Worm (Caenorhabditis elegans) whole organism, mixed stage, embryonic: ENCODE results near the gene pigc-1.

Experiments used
- M03D4.4 ChIP-seq: sonication (generic microtip); optimal IDR thresholded peaks from 2 replicates; lab custom pipeline; 2017; ENCODE audit warnings: mild to moderate bottlenecking, missing genetic modification characterization, missing compliant biosample characterization
- bed-3 ChIP-seq: fragments of 200-800 bp; sonication (Bioruptor generic); optimal IDR thresholded peaks from 3 replicates; lab custom pipeline; 2018; ENCODE audit warnings: mild to moderate bottlenecking, missing genetic modification characterization, moderate library complexity, missing compliant biosample characterization
- blmp-1 ChIP-seq: fragments of 150-350 bp; optimal IDR thresholded peaks from 2 replicates; lab custom pipeline; 2014; ENCODE audit warnings: missing biosample characterization, missing genetic modification characterization
- ceh-43 ChIP-seq: fragments of 200-800 bp; sonication (Bioruptor generic); optimal IDR thresholded peaks from 2 replicates; lab custom pipeline; 2018; ENCODE audit warnings: mild to moderate bottlenecking, missing genetic modification characterization, moderate library complexity, missing compliant biosample characterization
- ces-1 ChIP-seq: fragments of 150-350 bp; optimal IDR thresholded peaks from 2 replicates; lab custom pipeline; 2014; ENCODE audit warnings: missing biosample characterization, missing genetic modification reagents, missing genetic modification characterization
- cnd-1 ChIP-seq: fragments of 200-800 bp; sonication (Bioruptor generic); optimal IDR thresholded peaks from 2 replicates; lab custom pipeline; 2018; ENCODE audit warnings: mild to moderate bottlenecking, missing genetic modification characterization, missing compliant biosample characterization
- elt-1 ChIP-seq: sonication (generic microtip); optimal IDR thresholded peaks from 2 replicates; lab custom pipeline; 2017; ENCODE audit warnings: missing genetic modification characterization, mild to moderate bottlenecking, missing compliant biosample characterization, antibody characterized with exemption, moderate library complexity, borderline replicate concordance; ENCODE audit not compliant: insufficient read depth
- elt-3 ChIP-seq: fragments of 150-350 bp; optimal IDR thresholded peaks from 2 replicates; lab custom pipeline; 2014; ENCODE audit warnings: missing biosample characterization, missing genetic modification characterization
- flh-1 ChIP-seq: fragments of 200-800 bp; sonication (Bioruptor generic); optimal IDR thresholded peaks from 2 replicates; lab custom pipeline; 2018; ENCODE audit warnings: mild to moderate bottlenecking, missing genetic modification characterization, moderate library complexity, missing compliant biosample characterization
- ham-2 ChIP-seq: fragments of 200-800 bp; sonication (Bioruptor generic); optimal IDR thresholded peaks from 2 replicates; lab custom pipeline; 2018; ENCODE audit warnings: mild to moderate bottlenecking, missing genetic modification characterization, missing compliant biosample characterization
- hlh-1 ChIP-seq: fragments of 150-350 bp; optimal IDR thresholded peaks from 2 replicates; lab custom pipeline; 2014; ENCODE audit warnings: missing biosample characterization, missing genetic modification reagents, missing genetic modification characterization
- lin-13 ChIP-seq: fragments of 150-350 bp; optimal IDR thresholded peaks from 2 replicates; lab custom pipeline; 2014; ENCODE audit warnings: missing biosample characterization, missing genetic modification characterization
- lsy-2 ChIP-seq: fragments of 150-350 bp; optimal IDR thresholded peaks from 2 replicates; lab custom pipeline; 2014; ENCODE audit warnings: missing biosample characterization, missing genetic modification characterization
- mab-5 ChIP-seq: fragments of 150-350 bp; optimal IDR thresholded peaks from 2 replicates; lab custom pipeline; 2014; ENCODE audit warnings: missing biosample characterization, missing genetic modification characterization
- mep-1 ChIP-seq: fragments of 150-350 bp; optimal IDR thresholded peaks from 2 replicates; lab custom pipeline; 2017; ENCODE audit warnings: missing biosample characterization, missing genetic modification reagents, missing genetic modification characterization, inconsistent platforms
- mls-2 ChIP-seq: sonication (generic microtip); optimal IDR thresholded peaks from 2 replicates; lab custom pipeline; 2016; ENCODE audit warnings: mild to moderate bottlenecking, missing genetic modification characterization, moderate library complexity, missing compliant biosample characterization
- nhr-237 ChIP-seq: fragments of 150-350 bp; optimal IDR thresholded peaks from 2 replicates; lab custom pipeline; 2014; ENCODE audit warnings: missing biosample characterization, missing genetic modification characterization
- nhr-76 ChIP-seq: sonication (generic microtip); optimal IDR thresholded peaks from 2 replicates; lab custom pipeline; 2017; ENCODE audit warnings: missing biosample characterization, missing genetic modification characterization
- pha-4 ChIP-seq: fragments of 150-350 bp; optimal IDR thresholded peaks from 2 replicates; lab custom pipeline; 2018; ENCODE audit warnings: missing biosample characterization, missing genetic modification reagents, missing genetic modification characterization
- sem-2 ChIP-seq: fragments of 200-800 bp; sonication (Bioruptor generic); optimal IDR thresholded peaks from 2 replicates; lab custom pipeline; 2018; ENCODE audit warnings: mild to moderate bottlenecking, missing genetic modification characterization, missing compliant biosample characterization
- snpc-4 ChIP-seq: fragments of 150-350 bp; optimal IDR thresholded peaks from 2 replicates; lab custom pipeline; 2014; ENCODE audit warnings: missing biosample characterization, missing genetic modification characterization
- sptf-1 ChIP-seq: sonication (generic microtip); optimal IDR thresholded peaks from 2 replicates; lab custom pipeline; 2017; ENCODE audit warnings: mild to moderate bottlenecking, missing genetic modification characterization, moderate library complexity, missing compliant biosample characterization
- tbx-8 ChIP-seq: fragments of 200-800 bp; sonication (Bioruptor generic); optimal IDR thresholded peaks from 2 replicates; lab custom pipeline; 2018; ENCODE audit warnings: mild to moderate bottlenecking, missing genetic modification characterization, moderate library complexity, missing compliant biosample characterization
- unc-120 ChIP-seq: sonication (generic microtip); optimal IDR thresholded peaks from 2 replicates; lab custom pipeline; 2017; ENCODE audit warnings: missing genetic modification characterization, missing compliant biosample characterization; ENCODE audit not compliant: poor library complexity, severe bottlenecking
- unc-39 ChIP-seq: fragments of 150-350 bp; optimal IDR thresholded peaks from 2 replicates; lab custom pipeline; 2014; ENCODE audit warnings: missing biosample characterization, missing genetic modification characterization
- unc-62 ChIP-seq: fragments of 150-350 bp; optimal IDR thresholded peaks from 2 replicates; lab custom pipeline; 2014; ENCODE audit warnings: missing biosample characterization, missing genetic modification reagents, missing genetic modification characterization
- zip-8 ChIP-seq: fragments of 150-350 bp; optimal IDR thresholded peaks from 2 replicates; lab custom pipeline; 2014; ENCODE audit warnings: missing biosample characterization, missing genetic modification characterization
- ztf-11 ChIP-seq: fragments of 150-350 bp; optimal IDR thresholded peaks from 2 replicates; lab custom pipeline; 2014; ENCODE audit warnings: missing biosample characterization, missing genetic modification characterization

Gene pigc-1

DNA sequence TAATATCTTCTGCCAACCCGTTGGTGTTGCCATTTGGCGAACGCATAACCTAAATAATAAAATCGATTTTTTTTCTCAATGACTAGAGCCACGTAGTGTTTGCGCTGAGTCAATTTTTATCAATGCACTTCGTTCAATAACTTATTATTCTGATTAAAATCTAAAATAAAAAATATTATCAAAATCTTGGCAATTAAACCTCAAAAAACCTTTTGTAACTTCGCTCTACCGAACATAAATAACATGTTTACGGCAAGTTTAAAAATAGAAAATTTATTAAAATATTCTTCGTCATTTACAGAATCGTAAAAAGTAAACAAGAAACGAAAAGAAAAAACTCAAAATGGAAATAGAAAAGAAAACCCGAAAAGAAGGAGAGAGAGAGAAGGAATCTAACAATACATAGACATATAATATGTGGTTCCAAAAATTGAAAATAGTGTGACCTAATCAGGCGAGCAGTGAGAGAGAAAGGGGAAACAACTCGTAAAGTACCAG lies at the start of gene pigc-1:
Gene pigc-1, minus strand, starts transcription at position 51 of the 498 bp plus-strand sequence.
- no peak for TF ChIP-seq mab-5
- no peak for TF ChIP-seq unc-39 (tag; lab: Kevin White, UChicago)
- TF ChIP-seq M03D4.4 (tag; lab: Kevin White, UChicago) = no peak
- TF ChIP-seq sptf-1 (tag; lab: Kevin White, UChicago) = no peak
- TF ChIP-seq nhr-76 = no peak
- no peak for TF ChIP-seq blmp-1 (tag; lab: Kevin White, UChicago)
- no peak for TF ChIP-seq ceh-43 (GFP tag; lab: Kevin White, UChicago)
- no peak for TF ChIP-seq unc-120 (tag; lab: Kevin White, UChicago)
- no peak for TF ChIP-seq lsy-2 (tag; lab: Kevin White, UChicago)
- TF ChIP-seq mls-2 (tag; lab: Kevin White, UChicago) = no peak
- no peak for TF ChIP-seq unc-62 (GFP tag; lab: Kevin White, UChicago)
- TF ChIP-seq elt-1 = no peak
- no peak for TF ChIP-seq ztf-11
- TF ChIP-seq, all 35 proteins: peak for 0

DNA sequence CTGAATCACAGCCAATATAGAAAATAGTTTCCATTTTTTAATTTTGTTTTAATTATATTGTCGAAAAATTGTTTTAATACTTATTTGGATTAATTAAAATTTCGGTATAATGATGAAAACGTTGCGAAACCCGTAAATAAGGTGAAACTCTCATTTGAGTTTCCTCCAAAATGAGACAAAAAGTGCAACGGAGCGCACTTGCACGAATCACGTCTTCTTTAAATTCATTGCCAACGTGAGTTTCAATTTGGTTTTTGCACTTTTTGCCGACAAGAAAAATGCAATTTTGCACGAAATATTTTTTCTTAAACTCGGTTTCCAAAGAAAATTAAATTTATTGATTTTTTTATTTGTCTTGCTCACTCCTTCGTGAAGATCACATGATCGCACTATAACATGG lies 43.1 kb upstream of the pigc-1 start, which contains the start of gene daf-15:
Gene daf-15, plus strand, starts transcription at position 171 of the 400 bp plus-strand sequence.
- peak; percentile 0 for TF ChIP-seq mep-1 (tag; lab: Kevin White, UChicago)
- TF ChIP-seq mab-5 = no peak
- peak; percentile 14 for TF ChIP-seq lsy-2 (tag; lab: Kevin White, UChicago)

DNA sequence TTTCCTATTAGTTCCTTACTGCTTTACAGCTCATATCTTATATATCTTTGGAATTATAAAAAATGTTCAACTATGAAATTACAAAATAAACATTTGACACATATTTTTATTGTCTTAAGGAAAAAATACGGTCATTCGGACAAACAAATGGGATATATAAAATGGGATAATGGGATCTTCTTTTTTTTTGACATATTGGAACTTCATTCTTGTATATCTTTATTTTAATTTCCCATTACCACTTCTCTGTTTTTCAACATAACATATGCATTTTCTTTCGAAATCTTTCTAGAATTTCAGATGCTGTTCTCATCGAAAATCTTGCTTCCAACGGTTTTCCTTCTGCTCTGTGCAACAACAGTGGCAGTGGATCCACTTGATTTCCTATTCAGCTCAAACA lies 41.9 kb upstream of the pigc-1 start, which contains the start of gene C10C5.7:
Gene C10C5.7, plus strand, starts transcription at position 301 of the 400 bp plus-strand sequence.
- TF ChIP-seq unc-39 (tag; lab: Kevin White, UChicago) = no peak
- no peak for TF ChIP-seq bed-3 (GFP tag; lab: Kevin White, UChicago)
- TF ChIP-seq mab-5 = no peak
- TF ChIP-seq mls-2 (tag; lab: Kevin White, UChicago) = no peak
- no peak for TF ChIP-seq hlh-1 (tag; lab: Kevin White, UChicago)
- no peak for TF ChIP-seq nhr-76
- TF ChIP-seq, all 35 proteins: peak for 0

DNA sequence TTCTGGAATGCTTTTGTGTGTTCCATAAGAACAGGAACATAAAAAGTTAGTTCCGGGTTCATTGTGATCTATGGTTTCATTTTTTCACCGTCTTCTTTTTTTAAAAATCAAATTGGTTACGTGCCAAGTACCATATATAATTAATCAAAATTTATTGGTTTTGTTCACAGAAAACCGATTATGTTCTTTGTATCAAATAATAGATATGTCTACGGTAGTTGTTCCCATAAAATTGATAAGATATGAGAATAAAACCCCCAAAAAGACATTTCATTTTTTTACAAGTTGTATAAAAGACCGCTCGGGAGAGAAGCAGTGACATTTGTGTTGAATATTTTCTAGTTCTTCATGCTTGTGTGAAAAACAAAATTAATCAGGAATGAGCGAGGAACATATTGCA lies 38.2 kb upstream of the pigc-1 start, which contains the start of gene C10C5.5:
Gene C10C5.5, plus strand, starts transcription at position 301 of the 400 bp plus-strand sequence.
- TF ChIP-seq blmp-1 (tag; lab: Kevin White, UChicago) (no peak), mep-1 (tag; lab: Kevin White, UChicago) (no peak), unc-62 (GFP tag; lab: Kevin White, UChicago) (no peak)

DNA sequence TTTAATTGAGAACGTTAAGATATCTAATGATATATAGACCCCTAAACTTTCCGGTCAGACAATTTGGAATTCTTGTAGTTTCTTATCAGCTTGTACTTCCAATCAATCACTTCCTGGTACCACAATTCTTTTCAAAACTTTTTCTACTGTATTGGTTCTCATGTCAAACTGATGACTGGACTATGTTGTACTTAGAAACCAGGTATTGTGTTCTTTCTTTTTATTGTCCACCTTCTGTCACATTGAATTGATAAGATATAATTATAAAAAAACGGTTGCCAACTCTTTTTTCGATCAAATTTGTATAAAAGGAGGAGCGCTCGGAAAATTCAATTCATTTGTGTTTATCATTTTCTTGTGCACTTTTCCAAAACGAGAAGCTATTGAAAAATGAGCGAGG lies 35.3 kb upstream of the pigc-1 start, which contains the start of gene C10C5.4:
Gene C10C5.4, plus strand, starts transcription at position 281 of the 400 bp plus-strand sequence.
- TF ChIP-seq snpc-4 (tag; lab: Kevin White, UChicago) = no peak
- no peak for TF ChIP-seq pha-4 (tag; lab: Kevin White, UChicago)
- TF ChIP-seq bed-3 (GFP tag; lab: Kevin White, UChicago) = no peak
- no peak for TF ChIP-seq nhr-237 (tag; lab: Kevin White, UChicago)
- TF ChIP-seq, all 35 proteins: peak for 0

DNA sequence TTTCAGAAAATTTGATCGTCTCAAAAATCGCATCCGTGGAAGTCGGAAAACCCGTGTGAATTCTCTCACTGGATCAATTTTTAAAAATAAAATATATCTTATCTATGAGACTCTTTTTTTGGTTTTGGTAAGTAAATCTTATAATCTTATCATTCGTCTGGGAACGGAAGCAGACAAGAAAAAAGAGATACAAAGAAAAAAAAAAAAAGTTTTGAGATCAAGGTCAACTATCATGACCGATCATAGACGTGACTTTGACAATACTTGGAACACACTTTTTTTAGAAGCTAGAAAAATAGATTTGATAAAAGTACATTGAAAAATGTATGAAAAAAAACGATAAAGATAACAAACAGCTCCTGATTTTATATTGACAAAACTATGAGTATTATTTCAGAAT lies 33.6 kb upstream of the pigc-1 start:
- TF ChIP-seq ztf-11 (no peak), hlh-1 (tag; lab: Kevin White, UChicago) (no peak), mab-5 (no peak), bed-3 (GFP tag; lab: Kevin White, UChicago) (no peak), lin-13 (no peak), nhr-237 (tag; lab: Kevin White, UChicago) (no peak), cnd-1 (tag; lab: Kevin White, UChicago) (no peak), zip-8 (tag; lab: Kevin White, UChicago) (no peak), sptf-1 (tag; lab: Kevin White, UChicago) (no peak), elt-3 (tag; lab: Kevin White, UChicago) (no peak), M03D4.4 (tag; lab: Kevin White, UChicago) (no peak), unc-62 (GFP tag; lab: Kevin White, UChicago) (no peak), unc-120 (tag; lab: Kevin White, UChicago) (no peak), blmp-1 (tag; lab: Kevin White, UChicago) (no peak), tbx-8 (no peak), pha-4 (tag; lab: Kevin White, UChicago) (no peak), flh-1 (no peak), ham-2 (GFP tag; lab: Kevin White, UChicago) (no peak), sem-2 (GFP tag; lab: Kevin White, UChicago) (no peak), ces-1 (no peak)
- TF ChIP-seq, all 35 proteins: peak for 0
